Fruit fly (Drosophila melanogaster) whole organism: ENCODE measurements around the gene CG13040.

Experiments used
- CG8478 ChIP-seq: fragments of >200 bp; optimal IDR thresholded peaks from 2 replicates; lab custom pipeline; 2018; ENCODE audit warnings: inconsistent platforms
- Dll ChIP-seq: fragments of >200 bp; optimal IDR thresholded peaks from 2 replicates; lab custom pipeline; 2017
- EcR ChIP-seq, 2 experiments: fragments of >200 bp; optimal IDR thresholded peaks; 2 replicates each; lab custom pipeline; 2017; ENCODE audit warnings: missing biosample characterization in 2 of 2, missing genetic modification characterization in 2 of 2, missing genetic modification reagents in 2 of 2
- pan ChIP-seq: fragments of >200 bp; optimal IDR thresholded peaks from 2 replicates; lab custom pipeline; 2017
- psq ChIP-seq: fragments of >200 bp; optimal IDR thresholded peaks from 2 replicates; lab custom pipeline; 2017
- usp ChIP-seq: fragments of >200 bp; optimal IDR thresholded peaks from 2 replicates; lab custom pipeline; 2017; ENCODE audit warnings: missing biosample characterization, missing genetic modification characterization, mixed read lengths

Gene CG13040

dm6 chr3L:16356171-16356765, 29.7 kb upstream of the CG13040 start:
- TF ChIP-seq usp = no peak
- TF ChIP-seq psq (lab: Kevin White, UChicago) = no peak
- TF ChIP-seq CG8478 (lab: Kevin White, UChicago) = no peak
- TF ChIP-seq pan (lab: Kevin White, UChicago) = no peak
- no peak for TF ChIP-seq Dll (lab: Kevin White, UChicago)
- no peak for TF ChIP-seq EcR (GFP tag; optimal IDR thresholded peaks at IDR 0.05; lab: Kevin White, UChicago)

- no peak for TF ChIP-seq usp
- no peak for TF ChIP-seq pan (lab: Kevin White, UChicago)
- TF ChIP-seq EcR (GFP tag; optimal IDR thresholded peaks at IDR 0.05; lab: Kevin White, UChicago) = no peak
These were observed 27.6 kb upstream of the CG13040 start, which contains the start of gene Pdh for dm6 chr3L:16354197-16354596. TSS of gene Pdh (minus strand) at chr3L:16354297.

- TF ChIP-seq pan (lab: Kevin White, UChicago) (no peak), CG8478 (lab: Kevin White, UChicago) (no peak), usp (no peak), psq (lab: Kevin White, UChicago) (no peak), Dll (lab: Kevin White, UChicago) (no peak), EcR (GFP tag; optimal IDR thresholded peaks at IDR 0.05; lab: Kevin White, UChicago) (no peak)
These were observed 25.3 kb upstream of the CG13040 start, which contains the start of the genes Golgin104 and Tcs3 for dm6 chr3L:16351770-16352429. TSS of gene Golgin104 (minus strand) at chr3L:16351951. TSS of gene Tcs3 (plus strand) at chr3L:16351991.

dm6 chr3L:16349686-16350085, 23.1 kb upstream of the CG13040 start:
- TF ChIP-seq Dll (lab: Kevin White, UChicago) (no peak), pan (lab: Kevin White, UChicago) (no peak), CG8478 (lab: Kevin White, UChicago) (no peak), usp (no peak), psq (lab: Kevin White, UChicago) (no peak), EcR (GFP tag; optimal IDR thresholded peaks at IDR 0.05; lab: Kevin White, UChicago) (no peak)

dm6 chr3L:16347914-16348313, 21.4 kb upstream of the CG13040 start, which contains the start of gene mRpS34:
TSS of gene mRpS34 (plus strand) at chr3L:16348074.
- TF ChIP-seq CG8478 (lab: Kevin White, UChicago) (no peak), psq (lab: Kevin White, UChicago) (no peak), Dll (lab: Kevin White, UChicago) (no peak), pan (lab: Kevin White, UChicago) (no peak), EcR (GFP tag; optimal IDR thresholded peaks at IDR 0.05; lab: Kevin White, UChicago) (no peak), usp (no peak)

dm6 chr3L:16346023-16346422, 19.5 kb upstream of the CG13040 start, which contains the start of gene CG33257:
TSS of gene CG33257 (plus strand) at chr3L:16346323.
- no peak for TF ChIP-seq CG8478 (lab: Kevin White, UChicago)

- TF ChIP-seq CG8478 (lab: Kevin White, UChicago) (no peak), pan (lab: Kevin White, UChicago) (no peak), EcR (GFP tag; optimal IDR thresholded peaks at IDR 0.05; lab: Kevin White, UChicago) (no peak), usp (no peak), Dll (lab: Kevin White, UChicago) (no peak), psq (lab: Kevin White, UChicago) (no peak)
These were observed 13.3 kb upstream of the CG13040 start for dm6 chr3L:16339873-16340272.

- no peak for TF ChIP-seq Dll (lab: Kevin White, UChicago)
- TF ChIP-seq psq (lab: Kevin White, UChicago) = no peak
- no peak for TF ChIP-seq pan (lab: Kevin White, UChicago)
- no peak for TF ChIP-seq usp
- TF ChIP-seq CG8478 (lab: Kevin White, UChicago) = no peak
- no peak for TF ChIP-seq EcR (GFP tag; optimal IDR thresholded peaks at IDR 0.05; lab: Kevin White, UChicago)
These were observed 12.9 kb upstream of the CG13040 start for dm6 chr3L:16339463-16339862.

- TF ChIP-seq EcR (GFP tag; optimal IDR thresholded peaks at IDR 0.05; lab: Kevin White, UChicago) = no peak
- TF ChIP-seq psq (lab: Kevin White, UChicago) = no peak
- no peak for TF ChIP-seq usp
- no peak for TF ChIP-seq pan (lab: Kevin White, UChicago)
- no peak for TF ChIP-seq CG8478 (lab: Kevin White, UChicago)
- no peak for TF ChIP-seq Dll (lab: Kevin White, UChicago)
These were observed 12.1 kb upstream of the CG13040 start, which contains the start of gene CG4998 for dm6 chr3L:16338703-16339102. TSS of gene CG4998 (plus strand) at chr3L:16339003.

dm6 chr3L:16337739-16338138, 11.2 kb upstream of the CG13040 start:
- TF ChIP-seq pan (lab: Kevin White, UChicago) = no peak

dm6 chr3L:16334876-16335275, 8.3 kb upstream of the CG13040 start:
- TF ChIP-seq EcR (GFP tag; optimal IDR thresholded peaks at IDR 0.05; lab: Kevin White, UChicago) (no peak), CG8478 (lab: Kevin White, UChicago) (no peak), Dll (lab: Kevin White, UChicago) (no peak)

dm6 chr3L:16333013-16333412, 6.5 kb upstream of the CG13040 start, which contains the start of gene CG13056:
TSS of gene CG13056 (plus strand) at chr3L:16333313.
- TF ChIP-seq usp (no peak), psq (lab: Kevin White, UChicago) (no peak), EcR (GFP tag; optimal IDR thresholded peaks at IDR 0.05; lab: Kevin White, UChicago) (no peak)
